Worm (Caenorhabditis elegans) whole organism, L3 larva: ENCODE results near the gene gsp-1.

Source experiments
- elt-2 ChIP-seq: sonication (generic microtip); optimal IDR thresholded peaks from 2 replicates; lab custom pipeline; 2016; ENCODE audit warnings: missing genetic modification reagents, mild to moderate bottlenecking, missing genetic modification characterization, missing compliant biosample characterization
- ztf-4 ChIP-seq: fragments of 150-350 bp; optimal IDR thresholded peaks from 2 replicates; lab custom pipeline; 2014; ENCODE audit warnings: missing biosample characterization, missing genetic modification characterization

DNA sequence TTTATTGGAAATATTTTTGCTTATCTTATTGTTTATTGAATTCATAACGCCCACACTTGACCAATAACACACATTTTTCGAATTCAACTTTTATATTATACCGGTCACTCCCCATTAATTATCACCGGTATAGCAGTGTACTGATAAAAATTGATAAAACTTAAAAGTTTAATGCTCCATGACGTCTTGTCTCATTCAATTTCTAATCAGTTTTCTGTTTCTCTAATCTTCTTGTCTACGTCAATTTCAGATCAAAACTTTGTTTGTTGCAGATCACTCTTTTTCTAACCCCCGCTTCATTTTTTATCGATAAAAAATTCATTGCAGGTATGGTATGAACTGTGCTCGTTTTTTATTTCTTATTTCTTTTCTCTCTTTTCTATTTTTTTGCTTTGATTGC lies 11.5 kb downstream of the gsp-1 start:
- TF ChIP-seq ztf-4 (no peak), elt-2 (tag; lab: Kevin White, UChicago) (peak; percentile 99)
